Worm (Caenorhabditis elegans) whole organism, midembryonic: Measurements from ENCODE around the gene C45B11.6.

Experiments used
- T22C8.4 ChIP-seq: fragments of 200-800 bp; sonication (Bioruptor generic); IDR thresholded peaks from 2 replicates; pipeline ENCODE4 v1.3.6; 2022; ENCODE audit warnings: missing genetic modification characterization, missing compliant biosample characterization
- cog-1 ChIP-seq: sonication (generic microtip); optimal IDR thresholded peaks from 2 replicates; lab custom pipeline; 2016; ENCODE audit warnings: missing genetic modification characterization, missing compliant biosample characterization
- flt-1 ChIP-seq: fragments of 200-800 bp; sonication (Bioruptor generic); IDR thresholded peaks from 2 replicates; pipeline ENCODE4 v1.3.6; 2022; ENCODE audit warnings: missing genetic modification characterization, missing compliant biosample characterization
- klf-2 ChIP-seq: fragments of 200-800 bp; sonication (Bioruptor generic); conservative IDR thresholded peaks from 2 replicates; pipeline ENCODE4 v1.3.6; 2022; ENCODE audit warnings: missing genetic modification reagents, missing genetic modification characterization, missing compliant biosample characterization
- med-1 ChIP-seq: sonication (generic microtip); optimal IDR thresholded peaks from 2 replicates; lab custom pipeline; 2017; ENCODE audit warnings: missing genetic modification characterization, mild to moderate bottlenecking, missing compliant biosample characterization, antibody characterized with exemption, missing genetic modification reagents; ENCODE audit not compliant: insufficient read depth
- ref-1 ChIP-seq: fragments of 200-800 bp; sonication (Bioruptor generic); conservative IDR thresholded peaks from 2 replicates; pipeline ENCODE4 v1.3.6; 2022; ENCODE audit warnings: missing genetic modification reagents, missing genetic modification characterization, missing compliant biosample characterization
- tab-1 ChIP-seq: fragments of 200-800 bp; sonication (Bioruptor generic); IDR thresholded peaks from 2 replicates; pipeline ENCODE4 v1.3.6; 2022; ENCODE audit warnings: missing genetic modification characterization, missing compliant biosample characterization
- ztf-23 ChIP-seq: fragments of 200-800 bp; sonication (Bioruptor generic); IDR thresholded peaks from 2 replicates; pipeline ENCODE4 v1.3.6; 2022; ENCODE audit warnings: missing genetic modification reagents, missing genetic modification characterization, missing compliant biosample characterization
- ztf-29 ChIP-seq: fragments of 200-800 bp; sonication (Bioruptor generic); IDR thresholded peaks from 2 replicates; pipeline ENCODE4 v1.3.6; 2022; ENCODE audit warnings: missing genetic modification reagents, missing genetic modification characterization, missing compliant biosample characterization

The C45B11.6 gene

DNA sequence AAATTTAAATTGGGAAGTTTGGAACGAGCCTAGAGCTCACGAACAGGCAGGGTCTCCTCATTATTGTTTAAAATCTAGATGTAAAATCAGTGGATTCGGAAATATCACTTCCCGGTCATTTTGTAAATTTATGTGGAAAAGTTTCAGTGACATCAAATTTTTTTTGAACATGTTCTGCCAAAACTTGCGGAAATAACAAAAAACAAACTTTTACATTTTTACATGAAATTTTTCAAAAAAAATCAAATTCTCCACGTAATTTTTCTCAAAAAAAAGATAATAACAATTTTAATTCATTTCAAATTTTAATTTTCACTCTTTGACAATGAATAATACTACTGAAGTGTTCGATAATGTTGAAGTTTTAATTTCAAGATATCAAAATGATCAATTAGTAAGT, 2.4 kb upstream of the C45B11.6 start, which contains the start of gene C45B11.5:
TSS of gene C45B11.5 (plus strand) at position 301 of the 400 bp plus-strand sequence.
- no peak for TF ChIP-seq cog-1 (tag; lab: Kevin White, UChicago)
- TF ChIP-seq ref-1: no peak
- no peak for TF ChIP-seq klf-2 (GFP tag; lab: Robert Waterston, UW)
- no peak for TF ChIP-seq med-1 (GFP tag; lab: Kevin White, UChicago)
- TF ChIP-seq ztf-23 (GFP tag; lab: Robert Waterston, UW): no peak
- no peak for TF ChIP-seq ztf-29 (GFP tag; lab: Robert Waterston, UW)
- TF ChIP-seq flt-1 (GFP tag; lab: Robert Waterston, UW): no peak
- TF ChIP-seq T22C8.4 (GFP tag; lab: Robert Waterston, UW): no peak
- no peak for TF ChIP-seq tab-1 (GFP tag; lab: Robert Waterston, UW)

- TF ChIP-seq ztf-23 (GFP tag; lab: Robert Waterston, UW): no peak
- TF ChIP-seq klf-2 (GFP tag; lab: Robert Waterston, UW): no peak
- TF ChIP-seq med-1 (GFP tag; lab: Kevin White, UChicago): no peak
- no peak for TF ChIP-seq ztf-29 (GFP tag; lab: Robert Waterston, UW)
- no peak for TF ChIP-seq flt-1 (GFP tag; lab: Robert Waterston, UW)
Observed at ce11 chrV:11042538-11042937, 1.3 kb upstream of the C45B11.6 start, which contains the start of gene C45B11.2. Gene C45B11.2 (plus strand): TSS chrV:11042710.

DNA sequence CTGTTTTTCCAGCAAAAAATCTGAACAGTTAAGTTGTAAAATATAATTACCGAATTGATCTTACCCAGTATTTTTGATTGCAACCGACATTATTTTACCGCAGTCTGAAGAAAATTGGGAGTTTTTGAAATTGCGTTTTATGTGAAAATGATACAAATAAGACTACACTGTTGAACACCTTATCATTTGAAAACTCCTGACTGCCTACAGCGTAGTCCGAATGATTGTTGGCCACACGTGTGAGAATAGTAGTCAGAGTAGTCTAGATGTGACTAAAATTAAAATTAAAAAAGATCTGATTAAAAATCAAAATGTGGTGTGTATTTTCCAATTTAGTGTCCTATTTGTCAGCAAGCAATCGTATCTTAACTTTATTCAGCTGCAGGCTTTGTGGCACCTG, 2.9 kb downstream of the C45B11.6 start, which contains the start of gene dhs-18:
TSS of gene dhs-18 (minus strand) at position 104 of the 400 bp plus-strand sequence.
- no peak for TF ChIP-seq ztf-23 (GFP tag; lab: Robert Waterston, UW)
- TF ChIP-seq tab-1 (GFP tag; lab: Robert Waterston, UW): no peak
- TF ChIP-seq ref-1: no peak
- no peak for TF ChIP-seq ztf-29 (GFP tag; lab: Robert Waterston, UW)
- no peak for TF ChIP-seq flt-1 (GFP tag; lab: Robert Waterston, UW)

DNA sequence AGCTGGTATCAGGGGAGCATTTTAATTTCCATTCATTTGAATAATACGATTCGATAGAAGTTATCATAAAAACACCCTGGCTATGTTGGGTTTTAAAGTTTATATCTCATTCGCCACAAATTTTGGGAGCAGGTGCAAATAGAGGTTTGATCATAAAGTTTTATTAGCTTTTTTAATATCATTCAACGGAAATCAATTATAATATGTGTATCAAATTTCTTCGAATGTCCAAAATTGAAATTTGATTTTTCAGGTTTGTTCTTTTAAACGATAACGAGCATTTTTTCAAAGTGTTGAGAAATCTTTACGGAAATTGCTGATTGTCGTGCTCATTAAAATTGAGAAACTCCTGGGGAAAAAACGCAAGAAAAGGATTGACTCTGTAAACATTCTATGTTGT, 4.8 kb downstream of the C45B11.6 start, which contains the start of gene srh-74:
TSS of gene srh-74 (minus strand) at position 101 of the 400 bp plus-strand sequence.
- TF ChIP-seq flt-1 (GFP tag; lab: Robert Waterston, UW) (no peak), med-1 (GFP tag; lab: Kevin White, UChicago) (no peak), tab-1 (GFP tag; lab: Robert Waterston, UW) (no peak), T22C8.4 (GFP tag; lab: Robert Waterston, UW) (no peak), ztf-29 (GFP tag; lab: Robert Waterston, UW) (no peak), cog-1 (tag; lab: Kevin White, UChicago) (no peak), ztf-23 (GFP tag; lab: Robert Waterston, UW) (no peak), klf-2 (GFP tag; lab: Robert Waterston, UW) (no peak), ref-1 (no peak)

DNA sequence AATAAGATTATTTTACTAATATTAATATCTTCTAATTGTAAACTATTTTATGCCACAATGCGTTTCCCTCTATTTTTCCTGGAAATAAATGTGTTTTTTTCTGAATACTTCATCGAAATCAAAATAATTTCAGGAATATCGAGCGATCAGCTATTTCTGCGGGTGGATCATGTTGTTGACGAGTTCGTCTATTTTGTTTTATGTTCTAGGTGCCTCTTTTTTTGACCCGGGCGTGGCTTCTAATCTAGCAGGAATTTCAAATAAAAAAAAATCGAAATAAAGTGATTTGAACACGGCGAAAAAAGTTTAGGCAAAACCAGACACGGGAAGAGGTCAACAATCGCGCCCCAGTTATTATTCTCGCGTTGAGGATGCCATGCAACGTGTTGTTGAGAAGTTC, 8.1 kb downstream of the C45B11.6 start, which contains the start of gene T04C12.33:
TSS of gene T04C12.33 (plus strand) at position 301 of the 400 bp plus-strand sequence.
- no peak for TF ChIP-seq cog-1 (tag; lab: Kevin White, UChicago)
- no peak for TF ChIP-seq ref-1
- TF ChIP-seq ztf-29 (GFP tag; lab: Robert Waterston, UW): no peak
- TF ChIP-seq tab-1 (GFP tag; lab: Robert Waterston, UW): no peak
- TF ChIP-seq klf-2 (GFP tag; lab: Robert Waterston, UW): no peak
- no peak for TF ChIP-seq med-1 (GFP tag; lab: Kevin White, UChicago)
- TF ChIP-seq ztf-23 (GFP tag; lab: Robert Waterston, UW): no peak
- no peak for TF ChIP-seq T22C8.4 (GFP tag; lab: Robert Waterston, UW)

- TF ChIP-seq klf-2 (GFP tag; lab: Robert Waterston, UW) (no peak), tab-1 (GFP tag; lab: Robert Waterston, UW) (no peak), T22C8.4 (GFP tag; lab: Robert Waterston, UW) (no peak), ztf-23 (GFP tag; lab: Robert Waterston, UW) (no peak), flt-1 (GFP tag; lab: Robert Waterston, UW) (no peak), cog-1 (tag; lab: Kevin White, UChicago) (no peak), ref-1 (no peak), ztf-29 (GFP tag; lab: Robert Waterston, UW) (no peak), med-1 (GFP tag; lab: Kevin White, UChicago) (no peak)
Observed at ce11 chrV:11053827-11054226, 10.0 kb downstream of the C45B11.6 start, which contains the start of gene T04C12.7. Gene T04C12.7 (plus strand): TSS chrV:11054127.

ce11 chrV:11056484-11056883, 12.6 kb downstream of the C45B11.6 start:
- TF ChIP-seq ztf-29 (GFP tag; lab: Robert Waterston, UW) (no peak), T22C8.4 (GFP tag; lab: Robert Waterston, UW) (no peak), ref-1 (no peak), flt-1 (GFP tag; lab: Robert Waterston, UW) (no peak), cog-1 (tag; lab: Kevin White, UChicago) (no peak), ztf-23 (GFP tag; lab: Robert Waterston, UW) (no peak), med-1 (GFP tag; lab: Kevin White, UChicago) (no peak), tab-1 (GFP tag; lab: Robert Waterston, UW) (no peak), klf-2 (GFP tag; lab: Robert Waterston, UW) (no peak)

DNA sequence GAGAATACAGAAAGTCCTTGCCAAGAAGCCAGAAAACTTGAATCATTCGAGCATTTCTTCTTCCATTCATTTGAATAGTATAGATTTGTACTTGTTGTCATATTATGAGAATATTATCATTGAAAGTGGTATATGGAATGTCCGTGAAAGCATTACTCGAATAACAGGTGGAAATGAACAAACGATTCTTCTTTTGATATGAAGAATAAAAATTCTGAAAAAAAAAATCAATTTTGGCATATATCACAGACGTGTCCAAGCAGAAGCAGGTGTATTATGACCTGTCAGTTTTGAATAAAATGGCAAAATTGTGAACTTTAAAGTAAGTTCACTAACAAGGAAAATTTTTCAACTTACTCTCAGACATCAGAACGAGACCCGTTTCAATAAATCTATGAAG, 13.2 kb downstream of the C45B11.6 start, which contains the start of gene srh-75:
TSS of gene srh-75 (minus strand) at position 101 of the 400 bp plus-strand sequence.
- TF ChIP-seq tab-1 (GFP tag; lab: Robert Waterston, UW): no peak
- no peak for TF ChIP-seq klf-2 (GFP tag; lab: Robert Waterston, UW)
- TF ChIP-seq ztf-23 (GFP tag; lab: Robert Waterston, UW): no peak
- TF ChIP-seq ref-1: no peak
- no peak for TF ChIP-seq med-1 (GFP tag; lab: Kevin White, UChicago)

ce11 chrV:11059180-11059579, 15.3 kb downstream of the C45B11.6 start, which contains the start of gene T04C12.1:
Gene T04C12.1 (minus strand): TSS chrV:11059269.
- TF ChIP-seq klf-2 (GFP tag; lab: Robert Waterston, UW) (no peak), ref-1 (no peak), med-1 (GFP tag; lab: Kevin White, UChicago) (no peak), cog-1 (tag; lab: Kevin White, UChicago) (no peak), tab-1 (GFP tag; lab: Robert Waterston, UW) (no peak), flt-1 (GFP tag; lab: Robert Waterston, UW) (no peak), T22C8.4 (GFP tag; lab: Robert Waterston, UW) (no peak), ztf-29 (GFP tag; lab: Robert Waterston, UW) (no peak), ztf-23 (GFP tag; lab: Robert Waterston, UW) (no peak)
